Fruit fly (Drosophila melanogaster) whole organism, embryonic: Measurements from ENCODE around the gene CG16953.

Experiments used
- Asciz ChIP-seq: fragments of 200-800 bp; sonication (Bioruptor generic); optimal IDR thresholded peaks from 2 replicates; lab custom pipeline; 2017; ENCODE audit warnings: missing biosample characterization, mild to moderate bottlenecking, missing genetic modification characterization, missing genetic modification reagents
- CG12155 ChIP-seq: fragments of 200-800 bp; sonication (Bioruptor generic); optimal IDR thresholded peaks from 3 replicates; lab custom pipeline; 2016; ENCODE audit warnings: missing biosample characterization, missing genetic modification characterization
- CG12391 ChIP-seq: fragments of 200-800 bp; sonication (Bioruptor generic); optimal IDR thresholded peaks from 3 replicates; lab custom pipeline; 2018; ENCODE audit warnings: missing biosample characterization, mild to moderate bottlenecking, missing genetic modification characterization, moderate library complexity
- CG13894 ChIP-seq: fragments of 200-800 bp; sonication (Bioruptor generic); optimal IDR thresholded peaks from 3 replicates; lab custom pipeline; 2018; ENCODE audit warnings: missing biosample characterization, mild to moderate bottlenecking, missing genetic modification characterization, moderate library complexity
- CG15011 ChIP-seq: fragments of 200-800 bp; sonication (Bioruptor generic); optimal IDR thresholded peaks from 3 replicates; lab custom pipeline; 2018; ENCODE audit warnings: missing biosample characterization, mild to moderate bottlenecking, missing genetic modification characterization
- CG16863 ChIP-seq: fragments of 200-800 bp; sonication (Bioruptor generic); optimal IDR thresholded peaks from 3 replicates; lab custom pipeline; 2016; ENCODE audit warnings: missing biosample characterization, missing genetic modification characterization
- CG2116 ChIP-seq: fragments of 200-800 bp; sonication (Bioruptor generic); optimal IDR thresholded peaks from 3 replicates; lab custom pipeline; 2018; ENCODE audit warnings: missing biosample characterization, mild to moderate bottlenecking, missing genetic modification characterization
- CG2678 ChIP-seq: fragments of 200-800 bp; sonication (Bioruptor generic); optimal IDR thresholded peaks from 3 replicates; lab custom pipeline; 2019; ENCODE audit warnings: missing biosample characterization, mild to moderate bottlenecking, missing genetic modification characterization, moderate library complexity
- CG33557 ChIP-seq: fragments of 200-800 bp; sonication (Bioruptor generic); optimal IDR thresholded peaks from 2 replicates; lab custom pipeline; 2019; ENCODE audit warnings: missing biosample characterization, mild to moderate bottlenecking, missing genetic modification characterization, moderate library complexity
- CG42726 ChIP-seq: fragments of 200-800 bp; sonication (Bioruptor generic); IDR thresholded peaks from 2 replicates; pipeline ENCODE4 v1.3.6; 2022; ENCODE audit warnings: missing biosample characterization, missing genetic modification characterization; ENCODE audit not compliant: partially characterized antibody
- CG6272 ChIP-seq: fragments of 200-800 bp; sonication (Bioruptor generic); IDR thresholded peaks from 2 replicates; pipeline ENCODE4 v1.3.6; 2022; ENCODE audit warnings: missing biosample characterization, missing genetic modification characterization
- CG6791 ChIP-seq: fragments of 200-800 bp; sonication (Bioruptor generic); IDR thresholded peaks from 3 replicates; pipeline ENCODE4 v1.3.6; 2022; ENCODE audit warnings: missing biosample characterization, missing genetic modification characterization; ENCODE audit not compliant: partially characterized antibody
- CG7745 ChIP-seq: fragments of 200-800 bp; sonication (Bioruptor generic); optimal IDR thresholded peaks from 2 replicates; lab custom pipeline; 2018; ENCODE audit warnings: missing biosample characterization, mild to moderate bottlenecking, missing genetic modification characterization, moderate library complexity
- CG8388 ChIP-seq: fragments of 200-800 bp; sonication (Bioruptor generic); optimal IDR thresholded peaks from 2 replicates; lab custom pipeline; 2019; ENCODE audit warnings: missing biosample characterization, mild to moderate bottlenecking, missing genetic modification characterization, moderate library complexity
- CG9609 ChIP-seq: fragments of 200-800 bp; sonication (Bioruptor generic); optimal IDR thresholded peaks from 3 replicates; lab custom pipeline; 2016; ENCODE audit warnings: missing biosample characterization, missing genetic modification characterization
- CG9727 ChIP-seq: fragments of 200-800 bp; sonication (Bioruptor generic); optimal IDR thresholded peaks from 3 replicates; lab custom pipeline; 2017; ENCODE audit warnings: missing biosample characterization, mild to moderate bottlenecking, missing genetic modification characterization
- CHES-1-like ChIP-seq: fragments of 200-800 bp; sonication (Bioruptor generic); optimal IDR thresholded peaks from 2 replicates; lab custom pipeline; 2016; ENCODE audit warnings: missing biosample characterization, missing genetic modification characterization
- Dbx ChIP-seq: fragments of 200-800 bp; sonication (Bioruptor generic); IDR thresholded peaks from 3 replicates; pipeline ENCODE4 v1.3.6; 2022; ENCODE audit warnings: missing biosample characterization, missing genetic modification characterization
- Eip74EF ChIP-seq, 2 experiments: fragments of 200-800 bp in 1 of 2; fragments of >200 bp in 1 of 2; sonication (Bioruptor generic) in 1 of 2; optimal IDR thresholded peaks; 2 replicates each; lab custom pipeline; 2017 to 2019; ENCODE audit warnings: missing biosample characterization in 2 of 2, missing genetic modification characterization in 2 of 2, mild to moderate bottlenecking in 1 of 2, moderate library complexity in 1 of 2
- Gsc ChIP-seq: fragments of 200-800 bp; sonication (Bioruptor generic); IDR thresholded peaks from 2 replicates; pipeline ENCODE4 v1.3.6; 2022; ENCODE audit warnings: missing biosample characterization, missing genetic modification characterization
- HHEX ChIP-seq: fragments of 200-800 bp; sonication (Bioruptor generic); optimal IDR thresholded peaks from 3 replicates; lab custom pipeline; 2017; ENCODE audit warnings: missing biosample characterization, mild to moderate bottlenecking, missing genetic modification characterization, missing genetic modification reagents
- Hand ChIP-seq: fragments of 200-800 bp; sonication (Bioruptor generic); optimal IDR thresholded peaks from 2 replicates; lab custom pipeline; 2017; ENCODE audit warnings: mild to moderate bottlenecking, missing biosample characterization, missing genetic modification reagents, missing genetic modification characterization
- Hr78 ChIP-seq, 2 experiments: fragments of 200-800 bp in 1 of 2; fragments of >200 bp in 1 of 2; sonication (Bioruptor generic) in 1 of 2; optimal IDR thresholded peaks; 2 replicates each; lab custom pipeline; 2017 to 2019; ENCODE audit warnings: missing biosample characterization in 2 of 2, missing genetic modification characterization in 2 of 2, mild to moderate bottlenecking in 1 of 2, moderate library complexity in 1 of 2
- Hsf ChIP-seq: fragments of 200-800 bp; sonication (Bioruptor generic); optimal IDR thresholded peaks from 3 replicates; lab custom pipeline; 2016; ENCODE audit warnings: missing biosample characterization, missing genetic modification characterization
- Jarid2 ChIP-seq: fragments of 200-800 bp; sonication (Bioruptor generic); optimal IDR thresholded peaks from 3 replicates; lab custom pipeline; 2017; ENCODE audit warnings: mild to moderate bottlenecking, missing biosample characterization, missing genetic modification reagents, missing genetic modification characterization
- Lhr ChIP-seq: fragments of 200-800 bp; sonication (Bioruptor generic); optimal IDR thresholded peaks from 3 replicates; lab custom pipeline; 2017; ENCODE audit warnings: mild to moderate bottlenecking, missing biosample characterization, missing genetic modification reagents, missing genetic modification characterization
- NC2β ChIP-seq: fragments of 200-800 bp; sonication (Bioruptor generic); optimal IDR thresholded peaks from 2 replicates; lab custom pipeline; 2016; ENCODE audit warnings: missing biosample characterization, missing genetic modification characterization
- NFAT ChIP-seq: fragments of 200-800 bp; sonication (Bioruptor generic); IDR thresholded peaks from 2 replicates; pipeline ENCODE4 v1.3.6; 2022; ENCODE audit warnings: missing biosample characterization, missing genetic modification characterization
- Oli ChIP-seq: fragments of 200-800 bp; sonication (Bioruptor generic); optimal IDR thresholded peaks from 2 replicates; lab custom pipeline; 2018; ENCODE audit warnings: missing biosample characterization, mild to moderate bottlenecking, missing genetic modification characterization, moderate library complexity
- Ravus ChIP-seq: fragments of 200-800 bp; sonication (Bioruptor generic); IDR thresholded peaks from 2 replicates; pipeline ENCODE4 v1.3.6; 2022; ENCODE audit warnings: missing biosample characterization, missing genetic modification characterization
- bigmax ChIP-seq: fragments of 200-800 bp; sonication (Bioruptor generic); optimal IDR thresholded peaks from 2 replicates; lab custom pipeline; 2018; ENCODE audit warnings: missing biosample characterization, mild to moderate bottlenecking, missing genetic modification characterization
- btn ChIP-seq: fragments of 200-800 bp; sonication (Bioruptor generic); optimal IDR thresholded peaks from 2 replicates; lab custom pipeline; 2016; ENCODE audit warnings: missing biosample characterization, missing genetic modification characterization
- crol ChIP-seq: fragments of 200-800 bp; sonication (Bioruptor generic); IDR thresholded peaks from 2 replicates; pipeline ENCODE4 v1.3.6; 2022; ENCODE audit warnings: missing biosample characterization, missing genetic modification characterization
- dmrt11E ChIP-seq: fragments of 200-800 bp; sonication (Bioruptor generic); optimal IDR thresholded peaks from 3 replicates; lab custom pipeline; 2018; ENCODE audit warnings: missing biosample characterization, mild to moderate bottlenecking, missing genetic modification characterization, moderate library complexity
- fd64A ChIP-seq: fragments of 200-800 bp; sonication (Bioruptor generic); optimal IDR thresholded peaks from 3 replicates; lab custom pipeline; 2018; ENCODE audit warnings: missing biosample characterization, mild to moderate bottlenecking, missing genetic modification characterization
- gro ChIP-seq: fragments of 200-800 bp; sonication (Bioruptor generic); optimal IDR thresholded peaks from 2 replicates; lab custom pipeline; 2016; ENCODE audit warnings: missing biosample characterization, missing genetic modification characterization
- kay ChIP-seq: fragments of 200-800 bp; sonication (Bioruptor generic); optimal IDR thresholded peaks from 2 replicates; lab custom pipeline; 2016; ENCODE audit warnings: missing biosample characterization, missing genetic modification characterization
- knrl ChIP-seq: fragments of 200-800 bp; sonication (Bioruptor generic); IDR thresholded peaks from 3 replicates; pipeline ENCODE4 v1.3.6; 2022; ENCODE audit warnings: missing biosample characterization, missing genetic modification characterization; ENCODE audit not compliant: partially characterized antibody
- lov ChIP-seq, 2 experiments: fragments of 200-800 bp in 1 of 2; fragments of >200 bp in 1 of 2; sonication (Bioruptor generic) in 1 of 2; IDR thresholded peaks in 1 of 2; optimal IDR thresholded peaks in 1 of 2; 2 replicates in 1 of 2; 3 replicates in 1 of 2; pipeline versions ENCODE4 v1.3.6 to Lab custom; 2017 to 2022; ENCODE audit warnings: missing biosample characterization in 1 of 2, missing genetic modification characterization in 1 of 2
- maf-S ChIP-seq: fragments of 200-800 bp; sonication (Bioruptor generic); optimal IDR thresholded peaks from 2 replicates; lab custom pipeline; 2016; ENCODE audit warnings: missing biosample characterization, missing genetic modification characterization
- mirr ChIP-seq: fragments of 200-800 bp; sonication (Bioruptor generic); optimal IDR thresholded peaks from 3 replicates; lab custom pipeline; 2018; ENCODE audit warnings: missing biosample characterization, mild to moderate bottlenecking, missing genetic modification characterization
- nau ChIP-seq: fragments of 200-800 bp; sonication (Bioruptor generic); optimal IDR thresholded peaks from 3 replicates; lab custom pipeline; 2017; ENCODE audit warnings: missing biosample characterization, mild to moderate bottlenecking, missing genetic modification characterization, missing genetic modification reagents
- oc ChIP-seq: fragments of 200-800 bp; sonication (Bioruptor generic); optimal IDR thresholded peaks from 2 replicates; lab custom pipeline; 2018; ENCODE audit warnings: missing biosample characterization, mild to moderate bottlenecking, missing genetic modification characterization, moderate library complexity
- odd ChIP-seq: fragments of 200-800 bp; sonication (Bioruptor generic); optimal IDR thresholded peaks from 2 replicates; lab custom pipeline; 2017; ENCODE audit warnings: missing biosample characterization, mild to moderate bottlenecking, missing genetic modification characterization
- sr ChIP-seq: fragments of 200-800 bp; sonication (Bioruptor generic); IDR thresholded peaks from 3 replicates; pipeline ENCODE4 v1.3.6; 2022; ENCODE audit warnings: missing biosample characterization, missing genetic modification characterization
- tap ChIP-seq: fragments of 200-800 bp; optimal IDR thresholded peaks from 3 replicates; lab custom pipeline; 2019; ENCODE audit warnings: missing biosample characterization, mild to moderate bottlenecking, missing genetic modification characterization, moderate library complexity
- vfl ChIP-seq: fragments of 200-800 bp; sonication (Bioruptor generic); optimal IDR thresholded peaks from 2 replicates; lab custom pipeline; 2016; ENCODE audit warnings: missing biosample characterization, missing genetic modification characterization
- vnd ChIP-seq: fragments of 200-800 bp; sonication (Bioruptor generic); IDR thresholded peaks from 3 replicates; pipeline ENCODE4 v1.3.6; 2022; ENCODE audit warnings: missing biosample characterization, missing genetic modification characterization; ENCODE audit not compliant: partially characterized antibody
- wek ChIP-seq: fragments of 200-800 bp; sonication (Bioruptor generic); optimal IDR thresholded peaks from 3 replicates; lab custom pipeline; 2018; ENCODE audit warnings: missing biosample characterization, mild to moderate bottlenecking, missing genetic modification characterization, moderate library complexity

The CG16953 gene

DNA sequence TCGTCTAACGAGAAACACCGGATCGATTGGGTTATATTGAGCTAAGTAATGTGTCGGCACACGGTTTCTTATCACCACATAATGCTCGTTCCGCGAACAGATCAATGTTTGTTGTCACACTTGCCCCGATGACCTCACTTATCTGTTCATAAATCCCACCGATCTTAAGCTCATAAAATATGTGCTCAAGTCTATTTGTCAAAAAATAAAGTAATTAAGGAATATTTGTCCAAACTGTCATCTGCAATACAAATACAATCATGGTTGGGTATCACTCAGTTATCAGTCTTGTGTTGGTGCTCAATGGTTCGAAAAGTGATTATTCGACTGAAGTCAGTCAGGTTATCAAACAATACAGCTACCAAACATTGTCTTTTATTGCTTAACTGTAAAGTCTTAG, 37.4 kb downstream of the CG16953 start (continued):
- TF ChIP-seq maf-S (GFP tag; lab: Kevin White, UChicago) = no peak
- TF ChIP-seq CG13894 (tag; lab: Kevin White, UChicago) = no peak
- no peak for TF ChIP-seq CG16863 (GFP tag; lab: Kevin White, UChicago)
- TF ChIP-seq crol (GFP tag; lab: Robert Waterston, UW) = no peak
- TF ChIP-seq CG9609 (GFP tag; lab: Kevin White, UChicago) = no peak
- TF ChIP-seq HHEX (GFP tag; lab: Kevin White, UChicago) = no peak
- TF ChIP-seq NFAT (GFP tag; lab: Robert Waterston, UW) = no peak
- TF ChIP-seq CG15011 (GFP tag; lab: Kevin White, UChicago) = no peak
- TF ChIP-seq odd = peak; percentile 54
- no peak for TF ChIP-seq Jarid2
- TF ChIP-seq oc (tag; lab: Kevin White, UChicago) = no peak
- TF ChIP-seq Lhr = peak; percentile 16
- no peak for TF ChIP-seq knrl (GFP tag; lab: Robert Waterston, UW)
- no peak for TF ChIP-seq CG6272
- no peak for TF ChIP-seq tap (tag; lab: Kevin White, UChicago)
- TF ChIP-seq CG33557 (GFP tag; lab: Kevin White, UChicago) = peak; percentile 32
- no peak for TF ChIP-seq CG12391 (tag; lab: Kevin White, UChicago)
- TF ChIP-seq btn (GFP tag; lab: Kevin White, UChicago) = no peak
- TF ChIP-seq Gsc (GFP tag; lab: Robert Waterston, UW) = no peak
- peak; percentile 75 for TF ChIP-seq dmrt11E (tag; lab: Kevin White, UChicago)
- no peak for TF ChIP-seq fd64A (GFP tag; lab: Kevin White, UChicago)
- no peak for TF ChIP-seq vfl (GFP tag; lab: Kevin White, UChicago)
- no peak for TF ChIP-seq CG6791
- no peak for TF ChIP-seq kay
- TF ChIP-seq NC2β (GFP tag; lab: Kevin White, UChicago) = peak; percentile 37
- no peak for TF ChIP-seq CG8388 (GFP tag; lab: Kevin White, UChicago)
- TF ChIP-seq sr (GFP tag; lab: Robert Waterston, UW) = no peak
- no peak for TF ChIP-seq CG12155 (GFP tag; lab: Kevin White, UChicago)
- TF ChIP-seq CG42726 (GFP tag; lab: Robert Waterston, UW) = no peak
- no peak for TF ChIP-seq Asciz
- TF ChIP-seq Eip74EF (GFP tag; optimal IDR thresholded peaks at IDR 0.05; lab: Kevin White, UChicago) = no peak
- no peak for TF ChIP-seq Hsf
- TF ChIP-seq CG7745 (tag; lab: Kevin White, UChicago) = peak; percentile 61
- TF ChIP-seq Hand (GFP tag; lab: Kevin White, UChicago) = no peak
- TF ChIP-seq vnd (GFP tag; lab: Robert Waterston, UW) = no peak
- TF ChIP-seq CG9727 (GFP tag; lab: Kevin White, UChicago) = peak; percentile 52
- TF ChIP-seq Ravus (GFP tag; lab: Robert Waterston, UW) = no peak
- TF ChIP-seq nau (GFP tag; lab: Kevin White, UChicago) = no peak
- peak; percentile 34 for TF ChIP-seq gro (GFP tag; lab: Kevin White, UChicago)
- no peak for TF ChIP-seq bigmax (GFP tag; lab: Kevin White, UChicago)
- TF ChIP-seq CG2678 = no peak
- no peak for TF ChIP-seq CG2116
- no peak for TF ChIP-seq CHES-1-like
- peak in 1 of 2 experiments; percentile 77 for TF ChIP-seq Hr78 (GFP tag; optimal IDR thresholded peaks at IDR 0.05; lab: Kevin White, UChicago)
- TF ChIP-seq Dbx (GFP tag; lab: Robert Waterston, UW) = no peak
- peak; percentile 1 for TF ChIP-seq wek (GFP tag; lab: Kevin White, UChicago)
- TF ChIP-seq Oli (tag; lab: Kevin White, UChicago) = no peak
- TF ChIP-seq mirr (GFP tag; lab: Kevin White, UChicago) = peak; percentile 71
- TF ChIP-seq lov (optimal IDR thresholded peaks at IDR 0.05; lab: Kevin White, UChicago) = no peak
- TF ChIP-seq lov (GFP tag; IDR thresholded peaks at IDR 0.05; lab: Robert Waterston, UW) = 0 out of 3 replicates have a peak, but pooled peaks have one; percentile 30
